Fruit fly (Drosophila melanogaster): ENCODE results near the gene COX5A.
A peak's percentile ranks its signal among the peaks of the same experiment; 100 is the strongest.

The COX5A gene

dm6 chr3R:11850917-11851897 is 32.0 kb downstream of the COX5A start (continued):
- TF ChIP-seq maf-S (GFP tag; optimal IDR thresholded peaks at IDR 0.05) (peak; percentile 5), CG34422 (GFP tag; IDR thresholded peaks at IDR 0.05) (peak; percentile 75; the same call in 2 of the 3 replicates), Fer2 (tag; optimal IDR thresholded peaks at IDR 0.05) (no peak), unc-4 (GFP tag; IDR thresholded peaks at IDR 0.05; ENCODE audit: partially characterized antibody) (no peak), CG7987 (GFP tag; optimal IDR thresholded peaks at IDR 0.05) (no peak), Eip74EF (GFP tag; optimal IDR thresholded peaks at IDR 0.05) (peak in 1 of 2 experiments; percentile 90), schlank (tag; optimal IDR thresholded peaks at IDR 0.05) (no peak), CG12236 (GFP tag; optimal IDR thresholded peaks at IDR 0.05) (peak; percentile 77), CG4820 (GFP tag; optimal IDR thresholded peaks at IDR 0.05) (peak; percentile 81), az2 (GFP tag; optimal IDR thresholded peaks at IDR 0.05) (peak; percentile 88), Atf3 (GFP tag; optimal IDR thresholded peaks at IDR 0.05) (peak; percentile 80), Oaz (GFP tag; IDR thresholded peaks at IDR 0.05) (no peak), CG10959 (GFP tag; IDR thresholded peaks at IDR 0.05) (no peak), bcd (GFP tag; optimal IDR thresholded peaks at IDR 0.05) (peak; percentile 79), dmrt11E (tag; optimal IDR thresholded peaks at IDR 0.05) (peak; percentile 88), CG13894 (tag; optimal IDR thresholded peaks at IDR 0.05) (no peak), Hand (GFP tag; optimal IDR thresholded peaks at IDR 0.05) (no peak), sug (tag; optimal IDR thresholded peaks at IDR 0.05) (peak; percentile 46), HmgD (GFP tag; optimal IDR thresholded peaks at IDR 0.05) (peak; percentile 7), lola (GFP tag; optimal IDR thresholded peaks at IDR 0.05) (peak in 1 of 3 experiments; percentile 95), CG7357 (GFP tag; IDR thresholded peaks at IDR 0.05) (peak; percentile 56; the same call in 2 of the 3 replicates), sisA (GFP tag; IDR thresholded peaks at IDR 0.05) (peak; percentile 84), fu2 (GFP tag; optimal IDR thresholded peaks at IDR 0.05) (no peak), CG33213 (GFP tag; optimal IDR thresholded peaks at IDR 0.05) (peak; percentile 50), CG18011 (GFP tag; optimal IDR thresholded peaks at IDR 0.05) (peak; percentile 7), trh (GFP tag; optimal IDR thresholded peaks at IDR 0.05) (peak; percentile 4), pzg (GFP tag; optimal IDR thresholded peaks at IDR 0.05) (no peak), al (GFP tag; IDR thresholded peaks at IDR 0.05) (no peak), CG11695 (GFP tag; IDR thresholded peaks at IDR 0.05) (peak; percentile 41; the same call in 1 of the 3 replicates), CG1603 (tag; optimal IDR thresholded peaks at IDR 0.05) (peak; percentile 81), CG1832 (GFP tag; optimal IDR thresholded peaks at IDR 0.05) (no peak), Gsc (GFP tag; IDR thresholded peaks at IDR 0.05) (peak; percentile 45; the same call in 1 of the 2 replicates), jigr1 (GFP tag; IDR thresholded peaks at IDR 0.05) (peak; percentile 68; the same call in 2 of the 3 replicates), bbx (GFP tag; IDR thresholded peaks at IDR 0.05; ENCODE audit: partially characterized antibody) (peak; percentile 30; the same call in 1 of the 2 replicates), Hey (tag; optimal IDR thresholded peaks at IDR 0.05) (no peak), nom (GFP tag; optimal IDR thresholded peaks at IDR 0.05) (peak; percentile 44), CG3281 (GFP tag; optimal IDR thresholded peaks at IDR 0.05) (no peak), CG18764 (GFP tag; optimal IDR thresholded peaks at IDR 0.05) (peak; percentile 58), nerfin-2 (GFP tag; IDR thresholded peaks at IDR 0.05; ENCODE audit: partially characterized antibody) (no peak), CG11723 (GFP tag; optimal IDR thresholded peaks at IDR 0.05) (peak; percentile 74), CG7745 (tag; optimal IDR thresholded peaks at IDR 0.05) (no peak), CG14860 (GFP tag; IDR thresholded peaks at IDR 0.05; ENCODE audit: partially characterized antibody) (no peak), gem (tag; optimal IDR thresholded peaks at IDR 0.05) (peak; percentile 93), CG3838 (GFP tag; optimal IDR thresholded peaks at IDR 0.05) (peak; percentile 9), Bdp1 (GFP tag; optimal IDR thresholded peaks at IDR 0.05) (peak; percentile 50), hbn (GFP tag; IDR thresholded peaks at IDR 0.05; ENCODE audit: partially characterized antibody) (no peak), B-H2 (GFP tag; optimal IDR thresholded peaks at IDR 0.05) (no peak)

All from whole organism, embryonic.